Worm (Caenorhabditis elegans) whole organism, L3 larva: Measurements from ENCODE around the gene tbc-6.

Experiments
- R02D3.7 ChIP-seq: fragments of 150-350 bp; optimal IDR thresholded peaks from 2 replicates; lab custom pipeline; 2014; ENCODE audit warnings: missing biosample characterization, missing genetic modification characterization
- ZK546.5 ChIP-seq: sonication (generic microtip); optimal IDR thresholded peaks from 2 replicates; lab custom pipeline; 2017; ENCODE audit warnings: missing biosample characterization, missing genetic modification characterization
- aly-2 ChIP-seq: fragments of 150-350 bp; optimal IDR thresholded peaks from 2 replicates; lab custom pipeline; 2014; ENCODE audit warnings: missing biosample characterization, missing genetic modification characterization
- ama-1 ChIP-seq: fragments of 150-350 bp; optimal IDR thresholded peaks from 2 replicates; lab custom pipeline; 2018
- ceh-16 ChIP-seq: sonication (generic microtip); optimal IDR thresholded peaks from 2 replicates; lab custom pipeline; 2017; ENCODE audit warnings: missing biosample characterization, missing genetic modification characterization
- ceh-28 ChIP-seq: fragments of 150-350 bp; optimal IDR thresholded peaks from 2 replicates; lab custom pipeline; 2014; ENCODE audit warnings: missing biosample characterization, missing genetic modification reagents, missing genetic modification characterization
- ceh-82 ChIP-seq: fragments of 150-350 bp; optimal IDR thresholded peaks from 2 replicates; lab custom pipeline; 2014; ENCODE audit warnings: missing biosample characterization, missing genetic modification characterization
- ceh-9 ChIP-seq: sonication (generic microtip); optimal IDR thresholded peaks from 2 replicates; lab custom pipeline; 2018; ENCODE audit warnings: missing biosample characterization, missing genetic modification characterization
- daf-12 ChIP-seq: fragments of 150-350 bp; optimal IDR thresholded peaks from 2 replicates; lab custom pipeline; 2014; ENCODE audit warnings: missing biosample characterization, missing genetic modification reagents, missing genetic modification characterization
- egl-27 ChIP-seq: sonication (generic microtip); optimal IDR thresholded peaks from 4 replicates; lab custom pipeline; 2017; ENCODE audit warnings: missing biosample characterization, missing genetic modification reagents, missing genetic modification characterization
- egl-5 ChIP-seq: fragments of 150-350 bp; optimal IDR thresholded peaks from 2 replicates; lab custom pipeline; 2017; ENCODE audit warnings: missing biosample characterization, missing genetic modification reagents, missing genetic modification characterization, inconsistent platforms
- elt-1 ChIP-seq: fragments of 150-350 bp; optimal IDR thresholded peaks from 2 replicates; lab custom pipeline; 2014; ENCODE audit warnings: missing biosample characterization, missing genetic modification characterization
- elt-2 ChIP-seq: sonication (generic microtip); optimal IDR thresholded peaks from 2 replicates; lab custom pipeline; 2016; ENCODE audit warnings: missing genetic modification reagents, mild to moderate bottlenecking, missing genetic modification characterization, missing compliant biosample characterization
- elt-3 ChIP-seq, 3 experiments: fragments of 150-350 bp in 1 of 3; sonication (generic microtip) in 2 of 3; optimal IDR thresholded peaks; 2 replicates in 2 of 3; 4 replicates in 1 of 3; lab custom pipeline; 2014 to 2017; ENCODE audit warnings: missing biosample characterization in 3 of 3, missing genetic modification characterization in 3 of 3
- eor-1 ChIP-seq, 2 experiments: fragments of 150-350 bp; optimal IDR thresholded peaks; 2 replicates each; lab custom pipeline; 2014 to 2018; ENCODE audit warnings: missing biosample characterization in 2 of 2, missing genetic modification characterization in 2 of 2
- fkh-10 ChIP-seq: sonication (generic microtip); optimal IDR thresholded peaks from 2 replicates; lab custom pipeline; 2017; ENCODE audit warnings: missing biosample characterization, missing genetic modification reagents, missing genetic modification characterization
- fkh-2 ChIP-seq: fragments of 150-350 bp; optimal IDR thresholded peaks from 2 replicates; lab custom pipeline; 2014; ENCODE audit warnings: missing biosample characterization, missing genetic modification reagents, missing genetic modification characterization
- fos-1 ChIP-seq: fragments of 150-350 bp; optimal IDR thresholded peaks from 2 replicates; lab custom pipeline; 2014; ENCODE audit warnings: missing biosample characterization, missing genetic modification characterization
- hmg-11 ChIP-seq: sonication (generic microtip); optimal IDR thresholded peaks from 2 replicates; lab custom pipeline; 2016; ENCODE audit warnings: missing genetic modification characterization, missing compliant biosample characterization
- jun-1 ChIP-seq: fragments of 150-350 bp; optimal IDR thresholded peaks from 2 replicates; lab custom pipeline; 2014; ENCODE audit warnings: missing biosample characterization, missing genetic modification reagents, missing genetic modification characterization
- lin-39 ChIP-seq: fragments of 150-350 bp; optimal IDR thresholded peaks from 2 replicates; lab custom pipeline; 2018; ENCODE audit warnings: missing biosample characterization, missing genetic modification reagents, missing genetic modification characterization
- lsy-12 ChIP-seq: sonication (generic microtip); optimal IDR thresholded peaks from 2 replicates; lab custom pipeline; 2016; ENCODE audit warnings: mild to moderate bottlenecking, missing genetic modification characterization, missing compliant biosample characterization
- mdl-1 ChIP-seq: fragments of 150-350 bp; optimal IDR thresholded peaks from 2 replicates; lab custom pipeline; 2014; ENCODE audit warnings: missing biosample characterization, missing genetic modification characterization
- mml-1 ChIP-seq: fragments of 150-350 bp; sonication (generic microtip); optimal IDR thresholded peaks from 3 replicates; lab custom pipeline; 2014; ENCODE audit warnings: missing biosample characterization, missing genetic modification characterization
- nfya-1 ChIP-seq: sonication (generic microtip); optimal IDR thresholded peaks from 2 replicates; lab custom pipeline; 2017; ENCODE audit warnings: missing genetic modification characterization, mild to moderate bottlenecking, missing compliant biosample characterization, antibody characterized with exemption, moderate library complexity; ENCODE audit not compliant: insufficient read depth
- nhr-11 ChIP-seq: fragments of 150-350 bp; optimal IDR thresholded peaks from 2 replicates; lab custom pipeline; 2014; ENCODE audit warnings: missing biosample characterization, missing genetic modification characterization
- nhr-23 ChIP-seq: fragments of 150-350 bp; optimal IDR thresholded peaks from 2 replicates; lab custom pipeline; 2014; ENCODE audit warnings: missing biosample characterization, missing genetic modification reagents, missing genetic modification characterization
- nhr-237 ChIP-seq: fragments of 150-350 bp; optimal IDR thresholded peaks from 2 replicates; lab custom pipeline; 2014; ENCODE audit warnings: missing biosample characterization, missing genetic modification characterization
- nhr-25 ChIP-seq: sonication (generic microtip); optimal IDR thresholded peaks from 2 replicates; lab custom pipeline; 2017; ENCODE audit warnings: missing biosample characterization, missing genetic modification characterization
- nhr-28 ChIP-seq: fragments of 150-350 bp; optimal IDR thresholded peaks from 2 replicates; lab custom pipeline; 2014; ENCODE audit warnings: missing biosample characterization, missing genetic modification characterization
- nhr-43 ChIP-seq: sonication (generic microtip); optimal IDR thresholded peaks from 2 replicates; lab custom pipeline; 2016; ENCODE audit warnings: mild to moderate bottlenecking, missing genetic modification characterization, missing compliant biosample characterization; ENCODE audit not compliant: poor library complexity, severe bottlenecking
- nhr-76 ChIP-seq: fragments of 150-350 bp; sonication (generic microtip); optimal IDR thresholded peaks from 5 replicates; lab custom pipeline; 2014; ENCODE audit warnings: missing biosample characterization, missing genetic modification characterization
- nhr-77 ChIP-seq: fragments of 150-350 bp; optimal IDR thresholded peaks from 2 replicates; lab custom pipeline; 2014; ENCODE audit warnings: missing biosample characterization, missing genetic modification characterization
- pha-4 ChIP-seq: fragments of 150-350 bp; optimal IDR thresholded peaks from 2 replicates; lab custom pipeline; 2014; ENCODE audit warnings: missing biosample characterization, missing genetic modification reagents, missing genetic modification characterization
- pqm-1 ChIP-seq: fragments of 150-350 bp; optimal IDR thresholded peaks from 2 replicates; lab custom pipeline; 2017; ENCODE audit warnings: missing biosample characterization, missing genetic modification characterization, inconsistent platforms
- sea-2 ChIP-seq: fragments of 150-350 bp; sonication (generic microtip); optimal IDR thresholded peaks from 4 replicates; lab custom pipeline; 2014; ENCODE audit warnings: missing biosample characterization, missing genetic modification reagents, missing genetic modification characterization
- skn-1 ChIP-seq: fragments of 150-350 bp; optimal IDR thresholded peaks from 2 replicates; lab custom pipeline; 2014; ENCODE audit warnings: missing biosample characterization, missing genetic modification characterization
- snpc-4 ChIP-seq: fragments of 150-350 bp; optimal IDR thresholded peaks from 2 replicates; lab custom pipeline; 2014; ENCODE audit warnings: missing biosample characterization, missing genetic modification characterization
- tbx-2 ChIP-seq: sonication (generic microtip); optimal IDR thresholded peaks from 2 replicates; lab custom pipeline; 2016; ENCODE audit warnings: mild to moderate bottlenecking, missing genetic modification characterization, missing compliant biosample characterization
- unc-39 ChIP-seq: sonication (generic microtip); optimal IDR thresholded peaks from 4 replicates; lab custom pipeline; 2017; ENCODE audit warnings: missing biosample characterization, missing genetic modification characterization
- unc-62 ChIP-seq: fragments of 150-350 bp; sonication (generic microtip); optimal IDR thresholded peaks from 4 replicates; lab custom pipeline; 2014; ENCODE audit warnings: missing biosample characterization, missing genetic modification reagents, missing genetic modification characterization
- zag-1 ChIP-seq: fragments of 150-350 bp; optimal IDR thresholded peaks from 2 replicates; lab custom pipeline; 2014; ENCODE audit warnings: missing biosample characterization, missing genetic modification characterization
- ztf-11 ChIP-seq: fragments of 150-350 bp; optimal IDR thresholded peaks from 2 replicates; lab custom pipeline; 2014; ENCODE audit warnings: missing biosample characterization, missing genetic modification characterization
- ztf-4 ChIP-seq: fragments of 150-350 bp; optimal IDR thresholded peaks from 2 replicates; lab custom pipeline; 2014; ENCODE audit warnings: missing biosample characterization, missing genetic modification characterization

The tbc-6 gene

DNA sequence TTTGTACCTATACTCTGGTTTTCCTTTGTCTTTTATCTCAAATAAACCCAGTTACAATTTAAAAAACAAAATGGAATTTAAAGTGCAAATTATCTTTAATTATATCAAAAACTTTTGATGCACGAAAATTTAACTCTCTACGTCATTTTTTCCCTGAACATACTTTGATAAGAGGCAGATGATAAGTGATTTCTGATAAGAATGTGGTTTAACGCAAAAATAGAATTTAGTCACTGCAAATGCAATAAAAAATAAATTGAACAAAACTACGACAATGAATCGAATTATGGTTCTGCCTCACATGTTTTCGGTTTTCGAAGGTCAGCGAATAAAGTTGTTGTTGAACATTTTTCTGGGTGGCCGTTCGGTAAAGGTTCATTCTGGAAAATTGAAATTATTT lies 26.1 kb upstream of the tbc-6 start (continued):
- TF ChIP-seq ztf-11 (tag; lab: Kevin White, UChicago), result no peak
- no peak for TF ChIP-seq nhr-76
- TF ChIP-seq hmg-11 (tag; lab: Kevin White, UChicago), result no peak
- TF ChIP-seq fos-1, result no peak
- TF ChIP-seq R02D3.7 (tag; lab: Kevin White, UChicago), result no peak
- no peak for TF ChIP-seq fkh-2
- TF ChIP-seq nhr-28 (tag; lab: Kevin White, UChicago), result no peak
- no peak for TF ChIP-seq fkh-10 (GFP tag; lab: Kevin White, UChicago)
- TF ChIP-seq ceh-9, result no peak
- no peak for TF ChIP-seq ama-1 (lab: Kevin White, UChicago)
- TF ChIP-seq jun-1 (tag; lab: Kevin White, UChicago), result peak; percentile 32
- TF ChIP-seq elt-3 (tag; optimal IDR thresholded peaks at IDR 0.05; lab: Kevin White, UChicago), result peak in 1 of 3 experiments; percentile 51

DNA sequence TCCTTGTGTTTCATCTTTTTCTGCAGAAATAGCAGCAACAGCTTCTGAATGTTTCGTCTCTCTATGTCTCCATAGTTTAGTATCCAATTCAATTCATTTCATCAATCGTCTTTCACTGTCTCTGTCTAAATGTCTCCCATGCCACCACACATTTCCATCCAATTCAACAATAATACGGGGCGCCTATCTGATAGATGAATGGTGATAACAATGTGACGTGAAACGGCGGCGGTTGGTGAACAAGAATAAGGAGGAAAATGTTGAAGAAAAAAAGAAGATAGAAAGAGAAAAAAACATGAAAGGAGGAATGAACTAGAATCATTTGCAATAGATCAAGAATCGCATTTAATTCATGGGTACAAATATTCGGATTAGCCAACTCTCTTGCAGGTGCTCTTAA lies 25.6 kb upstream of the tbc-6 start:
- TF ChIP-seq ceh-9 (no peak), mml-1 (tag; lab: Kevin White, UChicago) (no peak), nhr-28 (tag; lab: Kevin White, UChicago) (no peak), elt-2 (tag; lab: Kevin White, UChicago) (peak; percentile 85), fkh-2 (no peak), sea-2 (GFP tag; lab: Kevin White, UChicago) (no peak), nhr-77 (tag; lab: Kevin White, UChicago) (peak; percentile 14), unc-39 (tag; lab: Kevin White, UChicago) (no peak), ztf-11 (tag; lab: Kevin White, UChicago) (no peak), hmg-11 (tag; lab: Kevin White, UChicago) (no peak), elt-3 (tag; optimal IDR thresholded peaks at IDR 0.05; lab: Kevin White, UChicago) (peak in 1 of 3 experiments; percentile 69), elt-1 (tag; lab: Kevin White, UChicago) (peak; percentile 96), nhr-25 (tag; lab: Kevin White, UChicago) (peak; percentile 82), nfya-1 (tag; lab: Kevin White, UChicago) (peak; percentile 69), nhr-23 (tag; lab: Kevin White, UChicago) (peak; percentile 80), daf-12 (tag; lab: Kevin White, UChicago) (no peak), fos-1 (no peak), nhr-11 (peak; percentile 21), ztf-4 (tag; lab: Kevin White, UChicago) (no peak), ama-1 (lab: Kevin White, UChicago) (no peak), eor-1 (tag; optimal IDR thresholded peaks at IDR 0.05; lab: Kevin White, UChicago) (no peak), unc-62 (GFP tag; lab: Kevin White, UChicago) (peak; percentile 89), ceh-82 (tag; lab: Kevin White, UChicago) (no peak), egl-5 (tag; lab: Kevin White, UChicago) (peak; percentile 90), pqm-1 (peak; percentile 67), aly-2 (tag; lab: Kevin White, UChicago) (no peak), ZK546.5 (no peak), ceh-16 (tag; lab: Kevin White, UChicago) (no peak), tbx-2 (tag; lab: Kevin White, UChicago) (no peak), jun-1 (tag; lab: Kevin White, UChicago) (peak; percentile 6), nhr-237 (no peak), skn-1 (tag; lab: Kevin White, UChicago) (no peak), mdl-1 (tag; lab: Kevin White, UChicago) (peak; percentile 29), pha-4 (tag; lab: Kevin White, UChicago) (no peak), nhr-43 (peak; percentile 31), egl-27 (tag; lab: Kevin White, UChicago) (peak; percentile 34), R02D3.7 (tag; lab: Kevin White, UChicago) (peak; percentile 8)

ce11 chrII:6823233-6823632 lies 24.7 kb upstream of the tbc-6 start:
- no peak for TF ChIP-seq ceh-28 (tag; lab: Kevin White, UChicago)
- TF ChIP-seq nfya-1 (tag; lab: Kevin White, UChicago), result peak; percentile 53
- peak; percentile 42 for TF ChIP-seq nhr-25 (tag; lab: Kevin White, UChicago)
- no peak for TF ChIP-seq ama-1 (lab: Kevin White, UChicago)
- TF ChIP-seq lin-39 (tag; lab: Kevin White, UChicago), result peak; percentile 99
- TF ChIP-seq tbx-2 (tag; lab: Kevin White, UChicago), result no peak
- no peak for TF ChIP-seq nhr-237
- peak; percentile 23 for TF ChIP-seq egl-5 (tag; lab: Kevin White, UChicago)
- TF ChIP-seq unc-62 (GFP tag; lab: Kevin White, UChicago), result peak; percentile 98
- peak; percentile 39 for TF ChIP-seq hmg-11 (tag; lab: Kevin White, UChicago)
- no peak for TF ChIP-seq ZK546.5
- no peak for TF ChIP-seq nhr-11
- no peak for TF ChIP-seq zag-1 (tag; lab: Kevin White, UChicago)
- TF ChIP-seq nhr-43, result peak; percentile 34
- TF ChIP-seq pqm-1, result no peak
- TF ChIP-seq egl-27 (tag; lab: Kevin White, UChicago), result no peak
- no peak for TF ChIP-seq nhr-76
- no peak for TF ChIP-seq mml-1 (tag; lab: Kevin White, UChicago)
- TF ChIP-seq lsy-12 (tag; lab: Kevin White, UChicago), result no peak
- no peak for TF ChIP-seq elt-2 (tag; lab: Kevin White, UChicago)
- TF ChIP-seq pha-4 (tag; lab: Kevin White, UChicago), result no peak
- peak; percentile 35 for TF ChIP-seq snpc-4
- TF ChIP-seq elt-1 (tag; lab: Kevin White, UChicago), result peak; percentile 84
